Worm (Caenorhabditis elegans) whole organism, L4 larva: ENCODE measurements around the gene set-2.
A peak's percentile ranks its signal among the peaks of the same experiment; 100 is the strongest.

Source experiments
- F37D6.2 ChIP-seq: sonication (generic microtip); optimal IDR thresholded peaks from 2 replicates; lab custom pipeline; 2016; ENCODE audit warnings: mild to moderate bottlenecking, missing genetic modification characterization, missing compliant biosample characterization
- F49E8.2 ChIP-seq: sonication (generic microtip); optimal IDR thresholded peaks from 2 replicates; lab custom pipeline; 2016; ENCODE audit warnings: missing compliant biosample characterization, mild to moderate bottlenecking, missing genetic modification characterization, borderline replicate concordance
- T20F7.1 ChIP-seq: fragments of 200-800 bp; sonication (Bioruptor generic); optimal IDR thresholded peaks from 2 replicates; lab custom pipeline; 2018; ENCODE audit warnings: mild to moderate bottlenecking, missing genetic modification characterization, missing compliant biosample characterization
- T26A8.4 ChIP-seq: fragments of 200-800 bp; sonication (Bioruptor generic); IDR thresholded peaks from 2 replicates; pipeline ENCODE4 v1.3.6; 2022; ENCODE audit warnings: missing genetic modification characterization, missing compliant biosample characterization
- ZK546.5 ChIP-seq, 2 experiments: sonication (generic microtip); optimal IDR thresholded peaks; 2 replicates each; lab custom pipeline; 2017; ENCODE audit warnings: missing biosample characterization in 2 of 2, missing genetic modification characterization in 2 of 2
- aha-1 ChIP-seq: fragments of 150-350 bp; peaks from one replicate; lab custom pipeline; 2014; ENCODE audit warnings: missing biosample characterization, missing genetic modification characterization
- ama-1 ChIP-seq: fragments of 150-350 bp; optimal IDR thresholded peaks from 2 replicates; lab custom pipeline; 2014; ENCODE audit warnings: inconsistent platforms, mixed read lengths
- ceh-20 ChIP-seq: fragments of 200-800 bp; sonication (Bioruptor generic); IDR thresholded peaks from 2 replicates; pipeline ENCODE4 v1.3.6; 2022; ENCODE audit warnings: missing genetic modification reagents, missing genetic modification characterization, missing compliant biosample characterization
- ceh-82 ChIP-seq: sonication (generic microtip); optimal IDR thresholded peaks from 2 replicates; lab custom pipeline; 2017; ENCODE audit warnings: missing biosample characterization, missing genetic modification characterization
- daf-16 ChIP-seq, 3 experiments: sonication (generic microtip); optimal IDR thresholded peaks; 2 replicates each; lab custom pipeline; 2016 to 2017; ENCODE audit warnings: missing genetic modification characterization in 3 of 3, missing genetic modification reagents in 3 of 3, mild to moderate bottlenecking in 2 of 3, missing compliant biosample characterization in 2 of 3, missing biosample characterization in 1 of 3, moderate library complexity in 1 of 3
- daf-8 ChIP-seq: fragments of 200-800 bp; sonication (Bioruptor generic); IDR thresholded peaks from 2 replicates; pipeline ENCODE4 v1.3.6; 2022; ENCODE audit warnings: missing genetic modification characterization, missing compliant biosample characterization
- dmd-6 ChIP-seq: fragments of 200-800 bp; sonication (Bioruptor generic); IDR thresholded peaks from 2 replicates; pipeline ENCODE4 v1.3.6; 2022; ENCODE audit warnings: missing genetic modification reagents, missing genetic modification characterization, missing compliant biosample characterization
- dmd-8 ChIP-seq: fragments of 200-800 bp; sonication (Bioruptor generic); IDR thresholded peaks from 2 replicates; pipeline ENCODE4 v1.3.6; 2022; ENCODE audit warnings: missing genetic modification characterization, missing compliant biosample characterization
- dpl-1 ChIP-seq: fragments of 150-350 bp; optimal IDR thresholded peaks from 2 replicates; lab custom pipeline; 2014; ENCODE audit warnings: missing biosample characterization, missing genetic modification reagents, missing genetic modification characterization
- duxl-1 ChIP-seq: sonication (generic microtip); optimal IDR thresholded peaks from 2 replicates; lab custom pipeline; 2016; ENCODE audit warnings: mild to moderate bottlenecking, missing genetic modification characterization, moderate library complexity, missing compliant biosample characterization; ENCODE audit not compliant: poor library complexity
- dve-1 ChIP-seq: sonication (generic microtip); optimal IDR thresholded peaks from 2 replicates; lab custom pipeline; 2017; ENCODE audit warnings: antibody characterized with exemption, mild to moderate bottlenecking, missing genetic modification characterization, missing compliant biosample characterization; ENCODE audit not compliant: insufficient read depth
- egl-43 ChIP-seq: fragments of 200-800 bp; sonication (Bioruptor generic); IDR thresholded peaks from 2 replicates; pipeline ENCODE4 v1.3.6; 2022; ENCODE audit warnings: missing genetic modification reagents, missing genetic modification characterization, missing compliant biosample characterization
- fos-1 ChIP-seq: fragments of 150-350 bp; optimal IDR thresholded peaks from 2 replicates; lab custom pipeline; 2014; ENCODE audit warnings: missing biosample characterization, missing genetic modification characterization
- gei-8 ChIP-seq: fragments of 200-800 bp; sonication (Bioruptor generic); optimal IDR thresholded peaks from 2 replicates; lab custom pipeline; 2018; ENCODE audit warnings: mild to moderate bottlenecking, missing genetic modification characterization, missing compliant biosample characterization
- hif-1 ChIP-seq, 2 experiments: sonication (generic microtip); optimal IDR thresholded peaks; 2 replicates each; lab custom pipeline; 2016 to 2017; ENCODE audit warnings: missing compliant biosample characterization in 2 of 2, missing genetic modification characterization in 2 of 2, missing genetic modification reagents in 2 of 2, missing genotype in 2 of 2, mild to moderate bottlenecking in 1 of 2
- hlh-11 ChIP-seq: fragments of 200-800 bp; sonication (Bioruptor generic); optimal IDR thresholded peaks from 2 replicates; lab custom pipeline; 2018; ENCODE audit warnings: mild to moderate bottlenecking, missing genetic modification characterization, missing compliant biosample characterization
- hlh-30 ChIP-seq: sonication (generic microtip); optimal IDR thresholded peaks from 2 replicates; lab custom pipeline; 2017; ENCODE audit warnings: antibody characterized with exemption, mild to moderate bottlenecking, missing genetic modification characterization, missing compliant biosample characterization; ENCODE audit not compliant: insufficient read depth
- lim-7 ChIP-seq: fragments of 200-800 bp; sonication (Bioruptor generic); IDR thresholded peaks from 2 replicates; pipeline ENCODE4 v1.3.6; 2022; ENCODE audit warnings: missing genetic modification characterization, missing compliant biosample characterization
- lin-13 ChIP-seq: fragments of 150-350 bp; optimal IDR thresholded peaks from 2 replicates; lab custom pipeline; 2014; ENCODE audit warnings: missing biosample characterization, missing genetic modification reagents, missing genetic modification characterization
- lin-15B ChIP-seq: fragments of 150-350 bp; sonication (generic microtip); optimal IDR thresholded peaks from 3 replicates; lab custom pipeline; 2014; ENCODE audit warnings: missing biosample characterization, missing genetic modification characterization
- lin-38 ChIP-seq: fragments of 200-800 bp; sonication (Bioruptor generic); IDR thresholded peaks from 2 replicates; pipeline ENCODE4 v1.3.6; 2022; ENCODE audit warnings: missing genetic modification reagents, missing genetic modification characterization, missing compliant biosample characterization
- lin-39 ChIP-seq: fragments of 150-350 bp; optimal IDR thresholded peaks from 2 replicates; lab custom pipeline; 2014; ENCODE audit warnings: missing biosample characterization, missing genetic modification reagents, missing genetic modification characterization
- lsy-2 ChIP-seq, 2 experiments: fragments of 150-350 bp in 1 of 2; sonication (generic microtip) in 1 of 2; optimal IDR thresholded peaks; 2 replicates each; lab custom pipeline; 2014 to 2017; ENCODE audit warnings: missing biosample characterization in 2 of 2, missing genetic modification characterization in 2 of 2
- mdl-1 ChIP-seq, 2 experiments: fragments of 150-350 bp in 1 of 2; sonication (generic microtip) in 1 of 2; optimal IDR thresholded peaks; 2 replicates each; lab custom pipeline; 2014 to 2017; ENCODE audit warnings: missing biosample characterization in 2 of 2, missing genetic modification characterization in 2 of 2
- mep-1 ChIP-seq: fragments of 150-350 bp; sonication (generic microtip); optimal IDR thresholded peaks from 3 replicates; lab custom pipeline; 2014; ENCODE audit warnings: missing biosample characterization, missing genetic modification characterization
- mes-2 ChIP-seq: sonication (generic microtip); optimal IDR thresholded peaks from 2 replicates; lab custom pipeline; 2016; ENCODE audit warnings: missing genotype, mild to moderate bottlenecking, missing genetic modification characterization, missing compliant biosample characterization; ENCODE audit not compliant: poor library complexity, severe bottlenecking
- mxl-2 ChIP-seq: fragments of 200-800 bp; sonication (Bioruptor generic); conservative IDR thresholded peaks from 2 replicates; pipeline ENCODE4 v1.3.6; 2022; ENCODE audit warnings: missing genetic modification reagents, missing genetic modification characterization, missing compliant biosample characterization
- mxl-3 ChIP-seq: fragments of 200-800 bp; sonication (Bioruptor generic); optimal IDR thresholded peaks from 2 replicates; lab custom pipeline; 2018; ENCODE audit warnings: mild to moderate bottlenecking, missing genetic modification characterization, missing compliant biosample characterization
- nhr-102 ChIP-seq: sonication (generic microtip); optimal IDR thresholded peaks from 2 replicates; lab custom pipeline; 2016; ENCODE audit warnings: mild to moderate bottlenecking, missing genetic modification characterization, moderate library complexity, missing compliant biosample characterization
- nhr-111 ChIP-seq: fragments of 200-800 bp; sonication (Bioruptor generic); optimal IDR thresholded peaks from 2 replicates; lab custom pipeline; 2018; ENCODE audit warnings: mild to moderate bottlenecking, missing genetic modification characterization, missing compliant biosample characterization
- nhr-41 ChIP-seq: fragments of 200-800 bp; sonication (Bioruptor generic); IDR thresholded peaks from 2 replicates; pipeline ENCODE4 v1.3.6; 2022; ENCODE audit warnings: missing genetic modification reagents, missing genetic modification characterization, missing compliant biosample characterization
- nhr-42 ChIP-seq: fragments of 200-800 bp; sonication (Bioruptor generic); IDR thresholded peaks from 2 replicates; pipeline ENCODE4 v1.3.6; 2022; ENCODE audit warnings: missing genetic modification characterization, missing compliant biosample characterization
- nhr-48 ChIP-seq: sonication (generic microtip); optimal IDR thresholded peaks from 2 replicates; lab custom pipeline; 2016; ENCODE audit warnings: mild to moderate bottlenecking, missing genetic modification characterization, missing compliant biosample characterization
- nhr-6 ChIP-seq: fragments of 150-350 bp; optimal IDR thresholded peaks from 2 replicates; lab custom pipeline; 2014; ENCODE audit warnings: missing biosample characterization, missing genetic modification characterization
- nhr-77 ChIP-seq: fragments of 150-350 bp; optimal IDR thresholded peaks from 2 replicates; lab custom pipeline; 2014; ENCODE audit warnings: missing biosample characterization, missing genetic modification characterization
- pha-4 ChIP-seq, 2 experiments: fragments of 150-350 bp in 1 of 2; fragments of 200-800 bp in 1 of 2; sonication (Bioruptor generic) in 1 of 2; IDR thresholded peaks in 1 of 2; optimal IDR thresholded peaks in 1 of 2; 2 replicates each; pipeline versions ENCODE4 v1.3.6 to Lab custom; 2014 to 2022; ENCODE audit warnings: missing genetic modification characterization in 2 of 2, missing genetic modification reagents in 2 of 2, missing biosample characterization in 1 of 2, missing compliant biosample characterization in 1 of 2
- rbr-2 ChIP-seq: sonication (generic microtip); optimal IDR thresholded peaks from 2 replicates; lab custom pipeline; 2016; ENCODE audit warnings: missing genotype, missing genetic modification characterization, missing compliant biosample characterization
- saeg-2 ChIP-seq: fragments of 200-800 bp; sonication (Bioruptor generic); IDR thresholded peaks from 2 replicates; pipeline ENCODE4 v1.3.6; 2022; ENCODE audit warnings: missing genetic modification reagents, missing genetic modification characterization, missing compliant biosample characterization
- set-16 ChIP-seq: fragments of 200-800 bp; sonication (Bioruptor generic); IDR thresholded peaks from 2 replicates; pipeline ENCODE4 v1.3.6; 2022; ENCODE audit warnings: missing genetic modification reagents, missing genetic modification characterization, missing compliant biosample characterization
- snpc-1.2 ChIP-seq: fragments of 200-800 bp; sonication (Bioruptor generic); IDR thresholded peaks from 2 replicates; pipeline ENCODE4 v1.3.6; 2022; ENCODE audit warnings: missing genetic modification reagents, missing genetic modification characterization, missing compliant biosample characterization
- unc-130 ChIP-seq: sonication (generic microtip); optimal IDR thresholded peaks from 2 replicates; lab custom pipeline; 2016; ENCODE audit warnings: missing genetic modification reagents, missing genetic modification characterization, missing compliant biosample characterization
- vab-7 ChIP-seq: fragments of 200-800 bp; sonication (Bioruptor generic); IDR thresholded peaks from 2 replicates; pipeline ENCODE4 v1.3.6; 2022; ENCODE audit warnings: missing genetic modification reagents, missing genetic modification characterization, missing compliant biosample characterization
- ztf-11 ChIP-seq: fragments of 150-350 bp; optimal IDR thresholded peaks from 2 replicates; lab custom pipeline; 2014; ENCODE audit warnings: missing biosample characterization, missing genetic modification characterization
- ztf-7 ChIP-seq: fragments of 150-350 bp; optimal IDR thresholded peaks from 2 replicates; lab custom pipeline; 2014; ENCODE audit warnings: missing biosample characterization, missing genetic modification characterization

The set-2 gene

ce11 chrIII:4930154-4930679 is at the start of gene set-2:
Gene set-2 (minus strand): TSS chrIII:4930204.
- TF ChIP-seq mdl-1 (tag; optimal IDR thresholded peaks at IDR 0.05; lab: Kevin White, UChicago) (no peak), daf-16 (GFP tag; optimal IDR thresholded peaks at IDR 0.05; lab: Kevin White, UChicago) (peak in 1 of 2 experiments; percentile 17), daf-16 (tag; optimal IDR thresholded peaks at IDR 0.05; lab: Kevin White, UChicago) (peak; percentile 5), rbr-2 (tag; lab: Kevin White, UChicago) (peak; percentile 23), snpc-1.2 (GFP tag; lab: Robert Waterston, UW) (no peak), lin-15B (tag; lab: Kevin White, UChicago) (no peak), ZK546.5 (tag; optimal IDR thresholded peaks at IDR 0.05; lab: Kevin White, UChicago) (no peak), T26A8.4 (GFP tag; lab: Robert Waterston, UW) (no peak), nhr-48 (no peak), unc-130 (GFP tag; lab: Kevin White, UChicago) (peak; percentile 98), dmd-6 (GFP tag; lab: Robert Waterston, UW) (peak; percentile 69), fos-1 (tag; lab: Kevin White, UChicago) (no peak), nhr-102 (tag; lab: Kevin White, UChicago) (peak; percentile 29), lsy-2 (tag; optimal IDR thresholded peaks at IDR 0.05; lab: Kevin White, UChicago) (peak in 1 of 2 experiments; percentile 66), F49E8.2 (tag; lab: Kevin White, UChicago) (peak; percentile 44), hlh-30 (peak; percentile 47), lin-39 (tag; lab: Kevin White, UChicago) (no peak), dpl-1 (GFP tag; lab: Kevin White, UChicago) (peak; percentile 91), nhr-42 (no peak), ceh-82 (no peak), ceh-20 (GFP tag; lab: Robert Waterston, UW) (peak; percentile 47; the same call in 1 of the 2 replicates), daf-8 (GFP tag; lab: Robert Waterston, UW) (no peak), egl-43 (GFP tag; lab: Robert Waterston, UW) (no peak), dve-1 (peak; percentile 52), duxl-1 (tag; lab: Kevin White, UChicago) (peak; percentile 64), mxl-3 (peak; percentile 43), nhr-6 (tag; lab: Kevin White, UChicago) (no peak), ama-1 (lab: Kevin White, UChicago) (peak; percentile 2), vab-7 (GFP tag; lab: Robert Waterston, UW) (0 out of 2 replicates have a peak, but pooled peaks have one; percentile 18), gei-8 (GFP tag; lab: Kevin White, UChicago) (no peak), hif-1 (tag; optimal IDR thresholded peaks at IDR 0.05; lab: Kevin White, UChicago) (peak in 1 of 2 experiments; percentile 89), lin-13 (GFP tag; lab: Kevin White, UChicago) (peak; percentile 42), mxl-2 (GFP tag; lab: Robert Waterston, UW) (no peak), saeg-2 (GFP tag; lab: Robert Waterston, UW) (no peak), pha-4 (GFP tag; IDR thresholded peaks at IDR 0.05; lab: Robert Waterston, UW) (no peak), pha-4 (tag; optimal IDR thresholded peaks at IDR 0.05; lab: Kevin White, UChicago) (no peak), lin-38 (GFP tag; lab: Robert Waterston, UW) (peak; percentile 75), aha-1 (tag; lab: Kevin White, UChicago) (peak; percentile 91), hlh-11 (peak; percentile 32), F37D6.2 (tag; lab: Kevin White, UChicago) (no peak), nhr-111 (no peak), ztf-7 (tag; lab: Kevin White, UChicago) (no peak), nhr-41 (no peak), dmd-8 (GFP tag; lab: Robert Waterston, UW) (0 out of 2 replicates have a peak, but pooled peaks have one; percentile 42), mep-1 (tag; lab: Kevin White, UChicago) (no peak), lim-7 (no peak), mes-2 (tag; lab: Kevin White, UChicago) (peak; percentile 99), nhr-77 (no peak), T20F7.1 (GFP tag; lab: Kevin White, UChicago) (no peak), set-16 (no peak), ztf-11 (tag; lab: Kevin White, UChicago) (no peak)
